Worm (Caenorhabditis elegans) whole organism, L1 larva: ENCODE measurements around the gene F46H6.5.

Experiments used
- C16A3.4 ChIP-seq: fragments of 150-350 bp; optimal IDR thresholded peaks from 2 replicates; lab custom pipeline; 2014; ENCODE audit warnings: missing biosample characterization, missing genetic modification characterization
- F16B12.6 ChIP-seq: fragments of 150-350 bp; optimal IDR thresholded peaks from 2 replicates; lab custom pipeline; 2014; ENCODE audit warnings: missing biosample characterization, missing genetic modification characterization
- Y116A8C.19 ChIP-seq: sonication (generic microtip); optimal IDR thresholded peaks from 2 replicates; lab custom pipeline; 2016; ENCODE audit warnings: missing compliant biosample characterization, missing genetic modification characterization, borderline replicate concordance
- aha-1 ChIP-seq: fragments of 150-350 bp; optimal IDR thresholded peaks from 2 replicates; lab custom pipeline; 2014; ENCODE audit warnings: missing biosample characterization, missing genetic modification characterization
- alr-1 ChIP-seq: fragments of 200-800 bp; sonication (Bioruptor generic); optimal IDR thresholded peaks from 2 replicates; lab custom pipeline; 2018; ENCODE audit warnings: borderline replicate concordance, mild to moderate bottlenecking, missing genetic modification characterization, missing compliant biosample characterization
- ceh-82 ChIP-seq, 3 experiments: fragments of 150-350 bp in 1 of 3; sonication (generic microtip) in 2 of 3; optimal IDR thresholded peaks; 2 replicates each; lab custom pipeline; 2014 to 2017; ENCODE audit warnings: missing biosample characterization in 3 of 3, missing genetic modification characterization in 3 of 3
- ceh-90 ChIP-seq: sonication (generic microtip); optimal IDR thresholded peaks from 2 replicates; lab custom pipeline; 2016; ENCODE audit warnings: missing genetic modification characterization, missing compliant biosample characterization
- dsc-1 ChIP-seq: sonication (generic microtip); optimal IDR thresholded peaks from 2 replicates; lab custom pipeline; 2016; ENCODE audit warnings: mild to moderate bottlenecking, missing genetic modification characterization, missing compliant biosample characterization
- efl-1 ChIP-seq, 4 experiments: fragments of 150-350 bp; optimal IDR thresholded peaks in 3 of 4; peaks in 1 of 4; 1 replicate in 1 of 4; 2 replicates in 3 of 4; lab custom pipeline; 2014; ENCODE audit warnings: missing biosample characterization in 2 of 4, missing genetic modification characterization in 2 of 4, missing genetic modification reagents in 2 of 4
- efl-3 ChIP-seq: fragments of 200-800 bp; sonication (Bioruptor generic); optimal IDR thresholded peaks from 2 replicates; lab custom pipeline; 2018; ENCODE audit warnings: mild to moderate bottlenecking, missing genetic modification characterization, missing compliant biosample characterization
- fkh-10 ChIP-seq: sonication (generic microtip); optimal IDR thresholded peaks from 2 replicates; lab custom pipeline; 2017; ENCODE audit warnings: missing biosample characterization, missing genetic modification reagents, missing genetic modification characterization
- grh-1 ChIP-seq: fragments of 200-800 bp; sonication (Bioruptor generic); IDR thresholded peaks from 2 replicates; pipeline ENCODE4 v1.3.6; 2022; ENCODE audit warnings: missing genetic modification reagents, missing genetic modification characterization, missing compliant biosample characterization
- lin-14 ChIP-seq: fragments of 200-800 bp; sonication (Bioruptor generic); optimal IDR thresholded peaks from 2 replicates; lab custom pipeline; 2018; ENCODE audit warnings: mild to moderate bottlenecking, missing genetic modification characterization, moderate library complexity, missing compliant biosample characterization
- lin-35 ChIP-seq, 2 experiments: fragments of 150-350 bp; optimal IDR thresholded peaks; 2 replicates each; lab custom pipeline; 2014; ENCODE audit warnings: missing biosample characterization in 2 of 2, missing genetic modification characterization in 2 of 2, missing genetic modification reagents in 2 of 2
- lir-3 ChIP-seq: sonication (generic microtip); optimal IDR thresholded peaks from 2 replicates; lab custom pipeline; 2016; ENCODE audit warnings: mild to moderate bottlenecking, missing genetic modification characterization, moderate library complexity, missing compliant biosample characterization; ENCODE audit not compliant: poor library complexity
- mdl-1 ChIP-seq, 2 experiments: fragments of 150-350 bp; optimal IDR thresholded peaks; 2 replicates each; lab custom pipeline; 2014 to 2017; ENCODE audit warnings: missing biosample characterization in 2 of 2, missing genetic modification characterization in 2 of 2, inconsistent platforms in 1 of 2
- mef-2 ChIP-seq: fragments of 150-350 bp; optimal IDR thresholded peaks from 2 replicates; lab custom pipeline; 2014; ENCODE audit warnings: missing biosample characterization, missing genetic modification characterization
- nhr-11 ChIP-seq: fragments of 150-350 bp; optimal IDR thresholded peaks from 2 replicates; lab custom pipeline; 2014; ENCODE audit warnings: missing biosample characterization, missing genetic modification characterization
- nhr-12 ChIP-seq: sonication (generic microtip); optimal IDR thresholded peaks from 2 replicates; lab custom pipeline; 2017; ENCODE audit warnings: missing biosample characterization, missing genetic modification characterization
- nhr-19 ChIP-seq: fragments of 200-800 bp; sonication (Bioruptor generic); conservative IDR thresholded peaks from 2 replicates; pipeline ENCODE4 v1.3.6; 2022; ENCODE audit warnings: missing genetic modification characterization, missing compliant biosample characterization
- nhr-20 ChIP-seq: sonication (generic microtip); optimal IDR thresholded peaks from 2 replicates; lab custom pipeline; 2016; ENCODE audit warnings: mild to moderate bottlenecking, missing genetic modification characterization, missing compliant biosample characterization
- nhr-85 ChIP-seq: sonication (generic microtip); peaks from one replicate; lab custom pipeline; 2016; ENCODE audit warnings: missing genetic modification characterization, inconsistent platforms, missing compliant biosample characterization
- nhr-90 ChIP-seq: sonication (generic microtip); optimal IDR thresholded peaks from 2 replicates; lab custom pipeline; 2016; ENCODE audit warnings: mild to moderate bottlenecking, missing genetic modification characterization, missing compliant biosample characterization; ENCODE audit not compliant: poor library complexity
- pqm-1 ChIP-seq: sonication (generic microtip); optimal IDR thresholded peaks from 3 replicates; lab custom pipeline; 2017; ENCODE audit warnings: missing biosample characterization, missing genetic modification characterization
- rnt-1 ChIP-seq: sonication (generic microtip); optimal IDR thresholded peaks from 2 replicates; lab custom pipeline; 2016; ENCODE audit warnings: mild to moderate bottlenecking, missing genetic modification characterization, moderate library complexity, missing compliant biosample characterization
- skn-1 ChIP-seq: fragments of 150-350 bp; optimal IDR thresholded peaks from 2 replicates; lab custom pipeline; 2014; ENCODE audit warnings: missing biosample characterization, missing genetic modification characterization
- snu-23 ChIP-seq: sonication (generic microtip); optimal IDR thresholded peaks from 2 replicates; lab custom pipeline; 2016; ENCODE audit warnings: missing genetic modification characterization, missing compliant biosample characterization
- sox-4 ChIP-seq: sonication (generic microtip); optimal IDR thresholded peaks from 2 replicates; lab custom pipeline; 2016; ENCODE audit warnings: missing genetic modification characterization, missing compliant biosample characterization
- sup-37 ChIP-seq: fragments of 200-800 bp; sonication (Bioruptor generic); optimal IDR thresholded peaks from 2 replicates; lab custom pipeline; 2018; ENCODE audit warnings: mild to moderate bottlenecking, missing genetic modification characterization, missing compliant biosample characterization
- swsn-7 ChIP-seq: sonication (generic microtip); optimal IDR thresholded peaks from 2 replicates; lab custom pipeline; 2016; ENCODE audit warnings: missing genetic modification characterization, missing compliant biosample characterization
- tbx-2 ChIP-seq: sonication (generic microtip); optimal IDR thresholded peaks from 2 replicates; lab custom pipeline; 2016; ENCODE audit warnings: missing genetic modification characterization, missing compliant biosample characterization
- tlp-1 ChIP-seq: fragments of 150-350 bp; optimal IDR thresholded peaks from 2 replicates; lab custom pipeline; 2014; ENCODE audit warnings: missing biosample characterization, missing genetic modification characterization
- unc-130 ChIP-seq: fragments of 150-350 bp; optimal IDR thresholded peaks from 2 replicates; lab custom pipeline; 2017; ENCODE audit warnings: missing biosample characterization, missing genetic modification characterization, inconsistent platforms
- unc-30 ChIP-seq: sonication (generic microtip); optimal IDR thresholded peaks from 2 replicates; lab custom pipeline; 2017; ENCODE audit warnings: missing biosample characterization, missing genetic modification characterization
- vab-15 ChIP-seq: sonication (generic microtip); optimal IDR thresholded peaks from 2 replicates; lab custom pipeline; 2017; ENCODE audit warnings: missing genotype, mild to moderate bottlenecking, missing genetic modification characterization, missing compliant biosample characterization
- xbp-1 ChIP-seq: sonication (generic microtip); optimal IDR thresholded peaks from 2 replicates; lab custom pipeline; 2016; ENCODE audit warnings: missing genetic modification characterization, missing compliant biosample characterization
- zip-4 ChIP-seq: fragments of 200-800 bp; sonication (Bioruptor generic); optimal IDR thresholded peaks from 2 replicates; lab custom pipeline; 2018; ENCODE audit warnings: mild to moderate bottlenecking, missing genetic modification characterization, moderate library complexity, missing compliant biosample characterization
- ztf-11 ChIP-seq, 2 experiments: sonication (generic microtip); optimal IDR thresholded peaks; 2 replicates each; lab custom pipeline; 2016 to 2017; ENCODE audit warnings: missing genetic modification characterization in 2 of 2, missing biosample characterization in 1 of 2, missing compliant biosample characterization in 1 of 2
- ztf-4 ChIP-seq: fragments of 150-350 bp; optimal IDR thresholded peaks from 2 replicates; lab custom pipeline; 2014; ENCODE audit warnings: missing biosample characterization, missing genetic modification characterization

F46H6.5 gene

ce11 chrX:4453820-4454219, 38.2 kb downstream of the F46H6.5 start, which contains the start of gene F02E8.4:
Gene F02E8.4, plus strand, starts transcription at chrX:4454120.
- peak; percentile 23 for TF ChIP-seq nhr-85 (tag; lab: Kevin White, UChicago)
- no peak for TF ChIP-seq lir-3 (tag; lab: Kevin White, UChicago)

- TF ChIP-seq nhr-12 (tag; lab: Kevin White, UChicago), result no peak
- no peak for TF ChIP-seq unc-130 (tag; lab: Kevin White, UChicago)
- no peak for TF ChIP-seq sox-4
- TF ChIP-seq fkh-10 (GFP tag; lab: Kevin White, UChicago), result no peak
- TF ChIP-seq ceh-90 (tag; lab: Kevin White, UChicago), result no peak
- no peak for TF ChIP-seq swsn-7 (tag; lab: Kevin White, UChicago)
- no peak for TF ChIP-seq F16B12.6 (tag; lab: Kevin White, UChicago)
These were observed 38.9 kb downstream of the F46H6.5 start for ce11 chrX:4453101-4453500.

ce11 chrX:4451936-4452335, 40.1 kb downstream of the F46H6.5 start:
- no peak for TF ChIP-seq skn-1 (tag; lab: Kevin White, UChicago)
- TF ChIP-seq swsn-7 (tag; lab: Kevin White, UChicago), result no peak
- TF ChIP-seq nhr-19 (GFP tag; lab: Robert Waterston, UW), result no peak
- no peak for TF ChIP-seq alr-1 (tag; lab: Kevin White, UChicago)
- TF ChIP-seq nhr-11 (tag; lab: Kevin White, UChicago), result no peak
- no peak for TF ChIP-seq nhr-85 (tag; lab: Kevin White, UChicago)
- no peak for TF ChIP-seq lin-35 (GFP tag; optimal IDR thresholded peaks at IDR 0.05; lab: Kevin White, UChicago)
- no peak for TF ChIP-seq aha-1 (tag; lab: Kevin White, UChicago)
- TF ChIP-seq zip-4 (GFP tag; lab: Kevin White, UChicago), result no peak
- TF ChIP-seq unc-130 (tag; lab: Kevin White, UChicago), result no peak
- no peak for TF ChIP-seq xbp-1 (tag; lab: Kevin White, UChicago)

- TF ChIP-seq ztf-11 (tag; optimal IDR thresholded peaks at IDR 0.05; lab: Kevin White, UChicago) (no peak), grh-1 (GFP tag; lab: Robert Waterston, UW) (no peak), Y116A8C.19 (tag; lab: Kevin White, UChicago) (no peak), mef-2 (tag; lab: Kevin White, UChicago) (no peak), vab-15 (tag; lab: Kevin White, UChicago) (no peak), unc-30 (tag; lab: Kevin White, UChicago) (no peak)
- TF ChIP-seq, all 84 proteins: peak for 0
These were observed 43.7 kb downstream of the F46H6.5 start, which contains the start of gene mltn-13 for ce11 chrX:4448283-4448682. Gene mltn-13, minus strand, starts transcription at chrX:4448383.

ce11 chrX:4444843-4445242, 47.2 kb downstream of the F46H6.5 start:
- peak; percentile 49 for TF ChIP-seq nhr-90 (tag; lab: Kevin White, UChicago)
- TF ChIP-seq rnt-1 (tag; lab: Kevin White, UChicago), result peak; percentile 66
- no peak for TF ChIP-seq efl-3
- no peak for TF ChIP-seq efl-1 (optimal IDR thresholded peaks at IDR 0.05; lab: Kevin White, UChicago)
- TF ChIP-seq efl-1 (GFP tag; optimal IDR thresholded peaks at IDR 0.05 in 1 of 2; lab: Kevin White, UChicago), result peak in 1 of 2 experiments; percentile 48
- TF ChIP-seq dsc-1, result peak; percentile 16
- TF ChIP-seq ceh-82 (tag; optimal IDR thresholded peaks at IDR 0.05; lab: Kevin White, UChicago), result peak in 1 of 3 experiments; percentile 17
- peak; percentile 55 for TF ChIP-seq nhr-19 (GFP tag; lab: Robert Waterston, UW)
- TF ChIP-seq nhr-20, result peak; percentile 44
- no peak for TF ChIP-seq pqm-1 (tag; lab: Kevin White, UChicago)
- TF ChIP-seq unc-130 (tag; lab: Kevin White, UChicago), result peak; percentile 47
- TF ChIP-seq mdl-1 (tag; optimal IDR thresholded peaks at IDR 0.05; lab: Kevin White, UChicago), result peak in 1 of 2 experiments; percentile 44
- TF ChIP-seq tbx-2 (tag; lab: Kevin White, UChicago), result no peak
- TF ChIP-seq tlp-1 (tag; lab: Kevin White, UChicago), result no peak
- TF ChIP-seq xbp-1 (tag; lab: Kevin White, UChicago), result peak; percentile 48
- TF ChIP-seq lin-35 (GFP tag; optimal IDR thresholded peaks at IDR 0.05; lab: Kevin White, UChicago), result peak in 1 of 2 experiments; percentile 56
- peak; percentile 30 for TF ChIP-seq swsn-7 (tag; lab: Kevin White, UChicago)
- TF ChIP-seq snu-23, result peak; percentile 64
- peak; percentile 2 for TF ChIP-seq sup-37
- TF ChIP-seq ztf-4, result no peak
- peak; percentile 17 for TF ChIP-seq lin-14 (GFP tag; lab: Kevin White, UChicago)
- no peak for TF ChIP-seq alr-1 (tag; lab: Kevin White, UChicago)
- TF ChIP-seq C16A3.4 (tag; lab: Kevin White, UChicago), result peak; percentile 73
